Fruit fly (Drosophila melanogaster): Measurements from ENCODE around the gene CG8833.

CG8833 gene

dm6 chr3L:13919794-13920631 is 8.8 kb downstream of the CG8833 start (continued):
- TF ChIP-seq tup (GFP tag; optimal IDR thresholded peaks at IDR 0.05) (peak; percentile 63), Xrp1 (GFP tag; IDR thresholded peaks at IDR 0.05) (peak; percentile 89), CG1233 (GFP tag; optimal IDR thresholded peaks at IDR 0.05) (peak; percentile 93), CG34224 (GFP tag; IDR thresholded peaks at IDR 0.05; ENCODE audit: partially characterized antibody) (peak; percentile 68; the same call in 2 of the 3 replicates), zen2 (GFP tag; IDR thresholded peaks at IDR 0.05; ENCODE audit: partially characterized antibody) (peak; percentile 75; the same call in 1 of the 3 replicates), danr (GFP tag; IDR thresholded peaks at IDR 0.05) (peak; percentile 68; the same call in 1 of the 2 replicates), lab (GFP tag; optimal IDR thresholded peaks at IDR 0.05) (peak; percentile 91), gem (tag; optimal IDR thresholded peaks at IDR 0.05) (peak; percentile 97), CG10274 (GFP tag; optimal IDR thresholded peaks at IDR 0.05) (peak; percentile 81), disco-r (GFP tag; optimal IDR thresholded peaks at IDR 0.05) (peak; percentile 72), CG7271 (tag; optimal IDR thresholded peaks at IDR 0.05) (peak; percentile 58), CG31388 (GFP tag; optimal IDR thresholded peaks at IDR 0.05) (peak; percentile 72), Meics (GFP tag; optimal IDR thresholded peaks at IDR 0.05) (peak; percentile 95), CG9797 (GFP tag; optimal IDR thresholded peaks at IDR 0.05) (no peak), CG16779 (GFP tag; IDR thresholded peaks at IDR 0.05) (peak; percentile 24; the same call in 1 of the 2 replicates), CG2678 (tag; optimal IDR thresholded peaks at IDR 0.05) (peak; percentile 97), CG10209 (GFP tag; optimal IDR thresholded peaks at IDR 0.05) (peak; percentile 92), Atf6 (GFP tag; IDR thresholded peaks at IDR 0.05) (peak; percentile 82), sens (GFP tag) (peak; percentile 99), wek (GFP tag; optimal IDR thresholded peaks at IDR 0.05) (peak; percentile 35), CG4328 (GFP tag; optimal IDR thresholded peaks at IDR 0.05) (peak; percentile 86), sc (optimal IDR thresholded peaks at IDR 0.05) (no peak), sc (GFP tag; optimal IDR thresholded peaks at IDR 0.05) (peak; percentile 93), gsb (GFP tag; IDR thresholded peaks at IDR 0.05) (no peak; the same call in 1 of the 2 replicates), sna (GFP tag; IDR thresholded peaks at IDR 0.05; ENCODE audit: partially characterized antibody) (0 out of 2 replicates have a peak, but pooled peaks have one; percentile 47), chn (GFP tag; optimal IDR thresholded peaks at IDR 0.05) (peak; percentile 83), pb (GFP tag; optimal IDR thresholded peaks at IDR 0.05) (peak; percentile 72), tin (GFP tag; optimal IDR thresholded peaks at IDR 0.05) (peak; percentile 92), CG34376 (GFP tag; optimal IDR thresholded peaks at IDR 0.05) (peak; percentile 82), CG4707 (GFP tag; optimal IDR thresholded peaks at IDR 0.05) (peak; percentile 58), cato (GFP tag; optimal IDR thresholded peaks at IDR 0.05; ENCODE audit: borderline replicate concordance) (peak; percentile 77), org-1 (GFP tag; optimal IDR thresholded peaks at IDR 0.05) (peak; percentile 95), Hr51 (GFP tag; optimal IDR thresholded peaks at IDR 0.05) (peak; percentile 79 to 93), CG7786 (GFP tag; optimal IDR thresholded peaks at IDR 0.05) (peak; percentile 88), Ada2b (GFP tag; IDR thresholded peaks at IDR 0.05) (peak; percentile 78), grn (GFP tag; optimal IDR thresholded peaks at IDR 0.05) (peak; percentile 14), CG4854 (GFP tag; optimal IDR thresholded peaks at IDR 0.05) (peak; percentile 72), HLH4C (GFP tag; IDR thresholded peaks at IDR 0.05; ENCODE audit: partially characterized antibody) (peak; percentile 40; the same call in 1 of the 3 replicates), CG8290 (GFP tag; optimal IDR thresholded peaks at IDR 0.05) (peak; percentile 76), CG8290 (tag; optimal IDR thresholded peaks at IDR 0.05) (peak; percentile 33 to 78), Antp (GFP tag; optimal IDR thresholded peaks at IDR 0.05) (peak; percentile 88), CG15011 (GFP tag; optimal IDR thresholded peaks at IDR 0.05) (peak; percentile 89), luna (GFP tag; optimal IDR thresholded peaks at IDR 0.05) (peak; percentile 58), bowl (GFP tag; IDR thresholded peaks at IDR 0.05) (0 out of 2 replicates have a peak, but pooled peaks have one; percentile 39), CG10979 (tag; optimal IDR thresholded peaks at IDR 0.05) (peak; percentile 97), CG43689 (GFP tag; IDR thresholded peaks at IDR 0.05) (peak; percentile 34; the same call in 1 of the 2 replicates), CG1602 (GFP tag; optimal IDR thresholded peaks at IDR 0.05) (peak; percentile 92), crol (GFP tag; IDR thresholded peaks at IDR 0.05) (peak; percentile 91)

All from whole organism, embryonic.